Worm (Caenorhabditis elegans) whole organism, L1 larva: ENCODE data around the gene iscu-1.

ENCODE experiments used
- C04F5.9 ChIP-seq: sonication (generic microtip); optimal IDR thresholded peaks from 2 replicates; lab custom pipeline; 2016; ENCODE audit warnings: missing genetic modification characterization, missing compliant biosample characterization
- aly-2 ChIP-seq: fragments of 150-350 bp; optimal IDR thresholded peaks from 2 replicates; lab custom pipeline; 2014; ENCODE audit warnings: missing biosample characterization, missing genetic modification characterization

DNA sequence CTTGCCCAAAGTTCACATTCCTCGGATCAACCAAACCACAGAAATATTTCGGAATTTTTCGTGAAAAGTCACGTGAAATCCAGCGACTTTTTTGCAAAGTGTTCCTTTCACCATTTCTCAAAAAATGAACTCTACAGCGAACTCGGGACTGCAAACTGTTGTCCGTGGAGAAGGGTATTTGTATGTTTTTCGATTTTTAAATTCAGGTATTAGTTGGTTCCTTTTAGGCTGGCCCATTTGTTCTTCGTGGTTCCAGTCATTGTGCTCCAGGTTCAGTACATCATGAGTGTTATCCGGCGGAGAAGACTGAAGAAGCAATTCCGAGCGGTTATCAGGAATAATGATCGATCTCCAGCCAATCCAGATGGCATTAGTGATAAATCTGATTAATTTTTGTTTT, 7.0 kb upstream of the iscu-1 start:
- TF ChIP-seq aly-2 (tag; lab: Kevin White, UChicago) (no peak), C04F5.9 (no peak)
